Worm (Caenorhabditis elegans) whole organism, L4/young adult: ENCODE measurements around the gene anmt-1.

Experiments used
- W03F9.2 ChIP-seq: fragments of 150-350 bp; optimal IDR thresholded peaks from 2 replicates; lab custom pipeline; 2014; ENCODE audit warnings: missing biosample characterization, missing genetic modification characterization
- dao-5 ChIP-seq: sonication (generic microtip); optimal IDR thresholded peaks from 2 replicates; lab custom pipeline; 2016; ENCODE audit warnings: missing genotype, missing genetic modification characterization, moderate library complexity, missing compliant biosample characterization
- him-1 ChIP-seq: sonication (generic microtip); optimal IDR thresholded peaks from 2 replicates; lab custom pipeline; 2016; ENCODE audit warnings: missing genotype, missing genetic modification reagents, missing genetic modification characterization, missing compliant biosample characterization

anmt-1 gene

DNA sequence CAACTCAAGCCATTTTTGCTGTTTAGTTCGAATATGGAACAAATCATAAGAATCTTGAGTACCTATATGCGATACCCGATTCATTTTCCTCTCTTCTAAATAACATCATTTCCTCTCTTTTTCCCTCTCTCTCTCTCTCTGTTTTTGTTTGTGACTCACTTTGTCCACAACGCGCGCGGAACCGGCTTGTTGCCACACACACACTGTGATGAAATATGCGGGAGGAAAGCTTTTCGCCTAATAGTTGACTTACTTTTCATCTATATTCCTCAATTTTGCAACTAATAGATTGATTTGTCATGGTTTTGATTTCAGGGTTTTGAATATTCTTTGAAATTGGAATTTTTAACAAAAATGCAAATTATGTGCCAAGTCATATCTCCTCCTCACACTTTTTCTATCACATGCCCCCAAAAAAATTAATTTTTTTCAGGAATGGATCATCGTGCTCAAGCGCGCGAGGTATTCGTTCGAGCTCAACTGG, 35.2 kb downstream of the anmt-1 start, which contains the start of gene hipr-1:
hipr-1 (plus strand) TSS at position 434 of the 484 bp plus-strand sequence.
- TF ChIP-seq W03F9.2, result no peak
- TF ChIP-seq dao-5, result no peak
- TF ChIP-seq him-1, result no peak

- TF ChIP-seq dao-5 (no peak), him-1 (no peak), W03F9.2 (no peak)
Observed at ce11 chrIII:8725224-8725623, 40.6 kb downstream of the anmt-1 start.

ce11 chrIII:8726019-8726894, 41.6 kb downstream of the anmt-1 start:
- TF ChIP-seq dao-5, result no peak
- TF ChIP-seq him-1, result no peak
- no peak for TF ChIP-seq W03F9.2

DNA sequence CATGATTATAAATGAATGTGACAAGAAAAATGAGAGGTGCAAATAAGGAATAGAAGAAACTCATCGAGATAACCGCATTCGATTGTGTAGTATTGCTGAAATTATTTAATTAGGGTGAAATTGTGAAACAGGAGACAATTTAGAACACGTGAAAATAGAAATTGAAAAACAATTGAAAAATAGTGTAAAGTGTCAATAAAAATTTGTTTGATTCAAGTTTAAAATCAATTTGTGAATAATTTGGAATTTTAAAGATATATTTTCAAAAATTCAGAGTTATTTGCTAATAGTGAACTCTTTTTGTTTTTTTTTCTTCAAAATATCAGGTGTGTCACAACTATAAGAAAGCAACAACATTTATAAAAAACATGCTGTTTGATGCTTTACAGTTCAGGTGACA, 46.7 kb downstream of the anmt-1 start, which contains the start of gene ZK370.4:
ZK370.4 (minus strand) TSS at position 101 of the 400 bp plus-strand sequence.
- TF ChIP-seq dao-5 (no peak), W03F9.2 (no peak), him-1 (no peak)

ce11 chrIII:8731973-8732372, 47.4 kb downstream of the anmt-1 start:
- TF ChIP-seq him-1, result no peak
- TF ChIP-seq dao-5, result no peak
- no peak for TF ChIP-seq W03F9.2

DNA sequence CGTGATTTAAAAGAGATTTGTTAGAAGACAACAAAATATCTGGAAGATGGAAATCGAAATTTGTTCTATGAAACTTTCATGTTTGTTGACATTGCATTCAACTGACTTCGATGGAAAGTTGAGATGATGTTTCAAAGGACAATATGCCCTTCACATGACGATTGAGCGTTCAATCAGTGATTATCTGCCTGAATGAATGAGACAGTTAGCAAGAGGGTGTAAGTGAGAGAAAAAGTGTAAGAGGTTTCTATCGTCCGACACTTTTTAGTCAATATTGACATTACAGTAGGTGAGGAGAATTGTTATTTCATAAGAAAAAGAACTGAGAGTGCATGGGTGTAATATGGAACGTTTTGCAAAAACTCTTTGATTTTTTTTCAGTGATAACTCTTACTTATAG, 48.6 kb downstream of the anmt-1 start:
- TF ChIP-seq dao-5, result no peak
- no peak for TF ChIP-seq him-1
- TF ChIP-seq W03F9.2, result no peak

ce11 chrIII:8733667-8734066, 49.1 kb downstream of the anmt-1 start:
- TF ChIP-seq him-1, result no peak
- no peak for TF ChIP-seq dao-5
- no peak for TF ChIP-seq W03F9.2

ce11 chrIII:8734327-8734885, 49.8 kb downstream of the anmt-1 start:
- TF ChIP-seq him-1, result no peak
- TF ChIP-seq W03F9.2, result no peak
- no peak for TF ChIP-seq dao-5
